Worm (Caenorhabditis elegans): ENCODE measurements around the gene ZK418.5.

Gene ZK418.5

DNA sequence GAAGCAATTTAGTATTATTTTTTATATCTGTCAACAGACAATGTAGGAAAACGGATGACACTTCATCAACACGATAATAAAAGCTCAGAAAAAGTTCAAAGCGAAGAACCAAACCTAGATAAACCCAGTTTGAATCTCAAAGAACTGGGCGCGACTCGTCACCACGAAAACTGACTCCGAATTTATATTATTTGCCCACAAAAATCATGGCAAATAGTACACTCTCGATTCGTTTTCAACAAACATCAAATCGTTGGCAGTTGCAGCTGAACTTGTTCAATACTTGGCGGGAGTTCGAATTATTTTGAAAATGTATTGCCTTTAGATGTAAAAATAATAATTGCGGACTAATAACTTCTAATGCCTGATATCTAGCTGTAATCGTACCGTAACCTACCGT is 9.5 kb upstream of the ZK418.5 start:
- TF ChIP-seq med-1 (GFP tag; optimal IDR thresholded peaks at IDR 0.05; ENCODE audit: insufficient read depth), result no peak
- no peak for TF ChIP-seq T22C8.4 (GFP tag; IDR thresholded peaks at IDR 0.05)
- TF ChIP-seq ref-1 (GFP tag; conservative IDR thresholded peaks at IDR 0.05), result no peak
- TF ChIP-seq ztf-23 (GFP tag; IDR thresholded peaks at IDR 0.05), result no peak
- TF ChIP-seq klf-2 (GFP tag; conservative IDR thresholded peaks at IDR 0.05), result no peak
- TF ChIP-seq flt-1 (GFP tag; IDR thresholded peaks at IDR 0.05), result no peak
- no peak for TF ChIP-seq ztf-29 (GFP tag; IDR thresholded peaks at IDR 0.05)
- no peak for TF ChIP-seq cog-1 (tag; optimal IDR thresholded peaks at IDR 0.05)
- no peak for TF ChIP-seq tab-1 (GFP tag; IDR thresholded peaks at IDR 0.05)

DNA sequence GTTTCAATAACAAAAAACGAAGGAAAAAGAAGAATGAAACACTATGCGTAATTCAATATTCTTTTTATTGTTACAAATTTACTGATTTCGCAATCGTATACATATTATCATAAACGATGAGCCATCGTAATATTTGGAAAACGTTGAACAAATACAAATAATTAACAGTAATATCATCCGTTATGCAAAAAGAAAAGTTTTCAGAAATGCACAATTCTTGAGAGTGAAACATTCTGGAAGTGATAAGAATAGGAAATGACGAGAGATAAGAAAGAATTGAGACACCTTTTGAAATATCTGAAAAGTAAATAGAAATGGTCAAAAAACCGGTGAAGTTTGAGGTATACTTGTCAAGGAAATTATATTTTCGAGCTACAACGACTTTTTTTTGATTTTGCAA is 7.8 kb upstream of the ZK418.5 start:
- TF ChIP-seq klf-2 (GFP tag; conservative IDR thresholded peaks at IDR 0.05) (no peak), ztf-29 (GFP tag; IDR thresholded peaks at IDR 0.05) (no peak), ref-1 (GFP tag; conservative IDR thresholded peaks at IDR 0.05) (no peak), flt-1 (GFP tag; IDR thresholded peaks at IDR 0.05) (no peak), tab-1 (GFP tag; IDR thresholded peaks at IDR 0.05) (no peak), med-1 (GFP tag; optimal IDR thresholded peaks at IDR 0.05; ENCODE audit: insufficient read depth) (no peak), T22C8.4 (GFP tag; IDR thresholded peaks at IDR 0.05) (no peak), cog-1 (tag; optimal IDR thresholded peaks at IDR 0.05) (no peak), ztf-23 (GFP tag; IDR thresholded peaks at IDR 0.05) (no peak)

- TF ChIP-seq tab-1 (GFP tag; IDR thresholded peaks at IDR 0.05), result no peak
- no peak for TF ChIP-seq flt-1 (GFP tag; IDR thresholded peaks at IDR 0.05)
- TF ChIP-seq ztf-29 (GFP tag; IDR thresholded peaks at IDR 0.05), result no peak
- no peak for TF ChIP-seq klf-2 (GFP tag; conservative IDR thresholded peaks at IDR 0.05)
- TF ChIP-seq cog-1 (tag; optimal IDR thresholded peaks at IDR 0.05), result no peak
- TF ChIP-seq ztf-23 (GFP tag; IDR thresholded peaks at IDR 0.05), result no peak
- no peak for TF ChIP-seq med-1 (GFP tag; optimal IDR thresholded peaks at IDR 0.05; ENCODE audit: insufficient read depth)
- no peak for TF ChIP-seq ref-1 (GFP tag; conservative IDR thresholded peaks at IDR 0.05)
- no peak for TF ChIP-seq T22C8.4 (GFP tag; IDR thresholded peaks at IDR 0.05)
These were observed 7.0 kb upstream of the ZK418.5 start, which contains the start of gene ZK418.7 for ce11 chrIII:7080689-7081088. ZK418.7 (minus strand) TSS chrIII:7080789.

- TF ChIP-seq ref-1 (GFP tag; conservative IDR thresholded peaks at IDR 0.05) (no peak), tab-1 (GFP tag; IDR thresholded peaks at IDR 0.05) (no peak), cog-1 (tag; optimal IDR thresholded peaks at IDR 0.05) (no peak), med-1 (GFP tag; optimal IDR thresholded peaks at IDR 0.05; ENCODE audit: insufficient read depth) (no peak), klf-2 (GFP tag; conservative IDR thresholded peaks at IDR 0.05) (no peak), T22C8.4 (GFP tag; IDR thresholded peaks at IDR 0.05) (no peak), ztf-29 (GFP tag; IDR thresholded peaks at IDR 0.05) (no peak), flt-1 (GFP tag; IDR thresholded peaks at IDR 0.05) (no peak), ztf-23 (GFP tag; IDR thresholded peaks at IDR 0.05) (no peak)
These were observed 5.1 kb upstream of the ZK418.5 start, which contains the start of gene ZK418.6 for ce11 chrIII:7078737-7079136. ZK418.6 (minus strand) TSS chrIII:7078837.

DNA sequence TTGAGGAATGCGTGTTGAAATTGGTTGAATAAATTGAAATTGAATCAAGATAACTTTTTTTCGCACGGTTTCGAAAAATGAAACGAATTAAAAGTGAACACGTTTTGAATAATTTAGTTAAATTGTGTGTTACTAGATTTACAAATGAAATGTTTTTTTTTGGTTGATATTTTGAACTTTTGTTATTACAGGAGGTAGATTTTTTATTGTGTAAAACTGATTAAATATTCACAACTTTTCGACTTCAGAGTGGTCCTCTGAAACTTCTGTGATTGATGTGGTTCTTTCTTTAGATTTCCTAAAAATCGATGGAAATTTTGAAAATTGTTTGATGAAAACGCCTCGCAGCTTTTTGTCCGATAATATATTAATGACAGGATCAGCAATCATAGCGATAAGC is 2.7 kb upstream of the ZK418.5 start, which contains the start of gene ZK418.13:
ZK418.13 (minus strand) TSS at position 101 of the 400 bp plus-strand sequence.
- TF ChIP-seq T22C8.4 (GFP tag; IDR thresholded peaks at IDR 0.05) (no peak), klf-2 (GFP tag; conservative IDR thresholded peaks at IDR 0.05) (no peak), tab-1 (GFP tag; IDR thresholded peaks at IDR 0.05) (no peak), ztf-23 (GFP tag; IDR thresholded peaks at IDR 0.05) (no peak), ztf-29 (GFP tag; IDR thresholded peaks at IDR 0.05) (no peak)

- TF ChIP-seq T22C8.4 (GFP tag; IDR thresholded peaks at IDR 0.05), result no peak
- TF ChIP-seq klf-2 (GFP tag; conservative IDR thresholded peaks at IDR 0.05), result no peak
- TF ChIP-seq med-1 (GFP tag; optimal IDR thresholded peaks at IDR 0.05; ENCODE audit: insufficient read depth), result no peak
- no peak for TF ChIP-seq tab-1 (GFP tag; IDR thresholded peaks at IDR 0.05)
- no peak for TF ChIP-seq ztf-29 (GFP tag; IDR thresholded peaks at IDR 0.05)
- TF ChIP-seq ztf-23 (GFP tag; IDR thresholded peaks at IDR 0.05), result no peak
- TF ChIP-seq flt-1 (GFP tag; IDR thresholded peaks at IDR 0.05), result no peak
- no peak for TF ChIP-seq ref-1 (GFP tag; conservative IDR thresholded peaks at IDR 0.05)
- no peak for TF ChIP-seq cog-1 (tag; optimal IDR thresholded peaks at IDR 0.05)
These were observed 1.2 kb downstream of the ZK418.5 start, which contains the start of gene lin-37 for ce11 chrIII:7072452-7072851. lin-37 (minus strand) TSS chrIII:7072552.

DNA sequence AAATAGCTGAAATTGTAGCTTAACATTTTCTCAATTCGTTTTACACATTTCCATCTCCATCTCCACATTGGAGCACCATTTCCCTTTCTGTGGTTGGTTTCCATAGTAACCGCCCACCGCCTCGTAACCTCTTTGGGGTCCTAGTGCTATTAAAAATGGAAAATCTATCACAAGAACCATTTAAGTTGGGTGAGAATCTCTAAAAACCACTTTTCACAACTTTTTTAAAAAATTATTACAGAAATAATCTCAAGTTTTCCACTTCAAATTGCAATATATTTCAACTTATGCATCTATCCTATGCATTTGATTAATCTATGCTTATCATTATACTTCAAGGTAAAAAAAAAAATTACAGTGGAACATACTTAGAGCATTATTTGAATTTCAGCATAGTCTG is 3.7 kb downstream of the ZK418.5 start, which contains the start of gene tmem-17:
tmem-17 (plus strand) TSS at position 301 of the 400 bp plus-strand sequence.
- TF ChIP-seq flt-1 (GFP tag; IDR thresholded peaks at IDR 0.05), result no peak
- TF ChIP-seq ref-1 (GFP tag; conservative IDR thresholded peaks at IDR 0.05), result no peak
- TF ChIP-seq tab-1 (GFP tag; IDR thresholded peaks at IDR 0.05), result no peak
- no peak for TF ChIP-seq klf-2 (GFP tag; conservative IDR thresholded peaks at IDR 0.05)
- TF ChIP-seq ztf-23 (GFP tag; IDR thresholded peaks at IDR 0.05), result no peak
- TF ChIP-seq T22C8.4 (GFP tag; IDR thresholded peaks at IDR 0.05), result no peak
- TF ChIP-seq med-1 (GFP tag; optimal IDR thresholded peaks at IDR 0.05; ENCODE audit: insufficient read depth), result no peak
- no peak for TF ChIP-seq cog-1 (tag; optimal IDR thresholded peaks at IDR 0.05)
- no peak for TF ChIP-seq ztf-29 (GFP tag; IDR thresholded peaks at IDR 0.05)

ce11 chrIII:7068520-7069113 is 5.0 kb downstream of the ZK418.5 start, which contains the start of the genes ubc-18 and R01H2.8:
ubc-18 (minus strand) TSS chrIII:7068570.
R01H2.8 (plus strand) TSS chrIII:7069063.
- TF ChIP-seq T22C8.4 (GFP tag; IDR thresholded peaks at IDR 0.05) (no peak), cog-1 (tag; optimal IDR thresholded peaks at IDR 0.05) (no peak), ztf-29 (GFP tag; IDR thresholded peaks at IDR 0.05) (no peak), tab-1 (GFP tag; IDR thresholded peaks at IDR 0.05) (no peak), med-1 (GFP tag; optimal IDR thresholded peaks at IDR 0.05; ENCODE audit: insufficient read depth) (no peak), ztf-23 (GFP tag; IDR thresholded peaks at IDR 0.05) (no peak)

DNA sequence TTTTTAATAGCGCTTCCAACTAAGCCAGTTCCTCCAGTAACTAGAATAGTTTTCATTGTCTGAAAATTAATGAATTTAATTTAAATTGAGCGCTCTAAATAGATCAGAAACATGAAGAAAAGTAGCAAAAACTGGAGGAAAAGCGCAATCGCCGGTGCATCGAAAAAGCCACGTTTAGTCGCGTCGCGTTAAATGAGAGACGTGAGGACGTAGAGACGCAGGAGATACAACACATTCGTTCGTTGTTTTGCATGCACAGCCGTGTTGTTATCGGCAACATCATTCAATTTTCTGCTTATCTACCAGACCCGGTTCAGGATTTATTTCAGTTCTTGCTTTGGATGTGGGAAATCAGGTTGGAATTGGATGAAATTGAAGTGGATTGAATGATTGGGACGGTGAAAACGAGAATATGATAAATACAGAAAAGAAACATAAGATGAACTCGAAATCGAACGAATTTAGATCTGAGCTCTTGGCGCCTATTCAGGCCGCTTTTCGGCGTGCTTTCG is 6.2 kb downstream of the ZK418.5 start, which contains the start of gene ger-1:
ger-1 (minus strand) TSS at position 93 of the 512 bp plus-strand sequence.
- TF ChIP-seq med-1 (GFP tag; optimal IDR thresholded peaks at IDR 0.05; ENCODE audit: insufficient read depth) (no peak), flt-1 (GFP tag; IDR thresholded peaks at IDR 0.05) (no peak), ref-1 (GFP tag; conservative IDR thresholded peaks at IDR 0.05) (no peak), tab-1 (GFP tag; IDR thresholded peaks at IDR 0.05) (no peak), ztf-23 (GFP tag; IDR thresholded peaks at IDR 0.05) (no peak), T22C8.4 (GFP tag; IDR thresholded peaks at IDR 0.05) (no peak), klf-2 (GFP tag; conservative IDR thresholded peaks at IDR 0.05) (no peak), cog-1 (tag; optimal IDR thresholded peaks at IDR 0.05) (no peak), ztf-29 (GFP tag; IDR thresholded peaks at IDR 0.05) (no peak)
